Worm (Caenorhabditis elegans) whole organism, L4 larva: ENCODE measurements around the gene pitp-1.

Source experiments
- D1046.2 ChIP-seq: fragments of 200-800 bp; sonication (Bioruptor generic); IDR thresholded peaks from 2 replicates; pipeline ENCODE4 v1.3.6; 2022; ENCODE audit warnings: missing genetic modification characterization, missing compliant biosample characterization
- F44E2.7 ChIP-seq: fragments of 200-800 bp; sonication (Bioruptor generic); IDR thresholded peaks from 2 replicates; pipeline ENCODE4 v2.1.2; 2022; ENCODE audit warnings: missing genetic modification characterization, missing compliant biosample characterization
- T20F7.1 ChIP-seq: fragments of 200-800 bp; sonication (Bioruptor generic); optimal IDR thresholded peaks from 2 replicates; lab custom pipeline; 2018; ENCODE audit warnings: mild to moderate bottlenecking, missing genetic modification characterization, missing compliant biosample characterization
- T26A8.4 ChIP-seq: fragments of 200-800 bp; sonication (Bioruptor generic); IDR thresholded peaks from 2 replicates; pipeline ENCODE4 v1.3.6; 2022; ENCODE audit warnings: missing genetic modification characterization, missing compliant biosample characterization
- Y48G9A.11 ChIP-seq: fragments of 200-800 bp; sonication (Bioruptor generic); IDR thresholded peaks from 2 replicates; pipeline ENCODE4 v1.3.6; 2022; ENCODE audit warnings: missing genetic modification reagents, missing genetic modification characterization, missing compliant biosample characterization
- Y75B8A.6 ChIP-seq: fragments of 200-800 bp; sonication (Bioruptor generic); IDR thresholded peaks from 2 replicates; pipeline ENCODE4 v1.3.6; 2022; ENCODE audit warnings: missing genetic modification reagents, missing genetic modification characterization, missing compliant biosample characterization
- ZK337.2 ChIP-seq: fragments of 200-800 bp; sonication (Bioruptor generic); IDR thresholded peaks from 2 replicates; pipeline ENCODE4 v1.3.6; 2022; ENCODE audit warnings: missing genetic modification reagents, missing genetic modification characterization, missing compliant biosample characterization
- aha-1 ChIP-seq: fragments of 150-350 bp; peaks from one replicate; lab custom pipeline; 2014; ENCODE audit warnings: missing biosample characterization, missing genetic modification characterization
- aly-2 ChIP-seq: sonication (generic microtip); optimal IDR thresholded peaks from 2 replicates; lab custom pipeline; 2018; ENCODE audit warnings: missing biosample characterization, missing genetic modification characterization
- ama-1 ChIP-seq: fragments of 150-350 bp; optimal IDR thresholded peaks from 2 replicates; lab custom pipeline; 2014; ENCODE audit warnings: inconsistent platforms, mixed read lengths
- cey-2 ChIP-seq: sonication (generic microtip); optimal IDR thresholded peaks from 3 replicates; lab custom pipeline; 2017; ENCODE audit warnings: missing genetic modification characterization, mild to moderate bottlenecking, missing compliant biosample characterization, antibody characterized with exemption, borderline replicate concordance; ENCODE audit not compliant: insufficient read depth
- ctbp-1 ChIP-seq: fragments of 200-800 bp; sonication (Bioruptor generic); IDR thresholded peaks from 2 replicates; pipeline ENCODE4 v1.3.6; 2022; ENCODE audit warnings: missing genetic modification reagents, missing genetic modification characterization, missing compliant biosample characterization
- daf-12 ChIP-seq: fragments of 150-350 bp; optimal IDR thresholded peaks from 2 replicates; lab custom pipeline; 2014; ENCODE audit warnings: missing biosample characterization, missing genetic modification reagents, missing genetic modification characterization
- daf-19 ChIP-seq: fragments of 200-800 bp; sonication (Bioruptor generic); conservative IDR thresholded peaks from 2 replicates; pipeline ENCODE4 v1.3.6; 2022; ENCODE audit warnings: missing genetic modification characterization, missing compliant biosample characterization
- dmd-6 ChIP-seq: fragments of 200-800 bp; sonication (Bioruptor generic); IDR thresholded peaks from 2 replicates; pipeline ENCODE4 v1.3.6; 2022; ENCODE audit warnings: missing genetic modification reagents, missing genetic modification characterization, missing compliant biosample characterization
- dmd-9 ChIP-seq: fragments of 200-800 bp; sonication (Bioruptor generic); IDR thresholded peaks from 2 replicates; pipeline ENCODE4 v1.3.6; 2022; ENCODE audit warnings: missing genetic modification reagents, missing genetic modification characterization, missing compliant biosample characterization
- duxl-1 ChIP-seq: sonication (generic microtip); optimal IDR thresholded peaks from 2 replicates; lab custom pipeline; 2016; ENCODE audit warnings: mild to moderate bottlenecking, missing genetic modification characterization, moderate library complexity, missing compliant biosample characterization; ENCODE audit not compliant: poor library complexity
- egl-27 ChIP-seq: sonication (generic microtip); optimal IDR thresholded peaks from 3 replicates; lab custom pipeline; 2017; ENCODE audit warnings: missing biosample characterization, missing genetic modification reagents, missing genetic modification characterization
- fkh-10 ChIP-seq: fragments of 150-350 bp; optimal IDR thresholded peaks from 2 replicates; lab custom pipeline; 2014; ENCODE audit warnings: missing biosample characterization, missing genetic modification reagents, missing genetic modification characterization
- fos-1 ChIP-seq: fragments of 150-350 bp; optimal IDR thresholded peaks from 2 replicates; lab custom pipeline; 2014; ENCODE audit warnings: missing biosample characterization, missing genetic modification characterization
- lim-7 ChIP-seq: fragments of 200-800 bp; sonication (Bioruptor generic); IDR thresholded peaks from 2 replicates; pipeline ENCODE4 v1.3.6; 2022; ENCODE audit warnings: missing genetic modification characterization, missing compliant biosample characterization
- lin-1 ChIP-seq: fragments of 200-800 bp; sonication (Bioruptor generic); IDR thresholded peaks from 2 replicates; pipeline ENCODE4 v1.3.6; 2022; ENCODE audit warnings: missing genetic modification reagents, missing genetic modification characterization, missing compliant biosample characterization
- lin-13 ChIP-seq: fragments of 150-350 bp; optimal IDR thresholded peaks from 2 replicates; lab custom pipeline; 2014; ENCODE audit warnings: missing biosample characterization, missing genetic modification reagents, missing genetic modification characterization
- lin-39 ChIP-seq: fragments of 150-350 bp; optimal IDR thresholded peaks from 2 replicates; lab custom pipeline; 2014; ENCODE audit warnings: missing biosample characterization, missing genetic modification reagents, missing genetic modification characterization
- lir-3 ChIP-seq: sonication (generic microtip); optimal IDR thresholded peaks from 2 replicates; lab custom pipeline; 2016; ENCODE audit warnings: mild to moderate bottlenecking, missing genetic modification characterization, missing compliant biosample characterization
- lsy-2 ChIP-seq, 2 experiments: fragments of 150-350 bp in 1 of 2; sonication (generic microtip) in 1 of 2; optimal IDR thresholded peaks; 2 replicates each; lab custom pipeline; 2014 to 2017; ENCODE audit warnings: missing biosample characterization in 2 of 2, missing genetic modification characterization in 2 of 2
- madf-5 ChIP-seq, 2 experiments: fragments of 200-800 bp; sonication (Bioruptor generic); IDR thresholded peaks; 2 replicates each; pipeline ENCODE4 v1.3.6; 2022; ENCODE audit warnings: missing compliant biosample characterization in 2 of 2, missing genetic modification characterization in 2 of 2
- mdl-1 ChIP-seq, 2 experiments: fragments of 150-350 bp in 1 of 2; sonication (generic microtip) in 1 of 2; optimal IDR thresholded peaks; 2 replicates each; lab custom pipeline; 2014 to 2017; ENCODE audit warnings: missing biosample characterization in 2 of 2, missing genetic modification characterization in 2 of 2
- mes-2 ChIP-seq: sonication (generic microtip); optimal IDR thresholded peaks from 2 replicates; lab custom pipeline; 2016; ENCODE audit warnings: missing genotype, mild to moderate bottlenecking, missing genetic modification characterization, missing compliant biosample characterization; ENCODE audit not compliant: poor library complexity, severe bottlenecking
- mxl-2 ChIP-seq: fragments of 200-800 bp; sonication (Bioruptor generic); conservative IDR thresholded peaks from 2 replicates; pipeline ENCODE4 v1.3.6; 2022; ENCODE audit warnings: missing genetic modification reagents, missing genetic modification characterization, missing compliant biosample characterization
- nhr-28 ChIP-seq: fragments of 150-350 bp; optimal IDR thresholded peaks from 2 replicates; lab custom pipeline; 2014; ENCODE audit warnings: missing biosample characterization, missing genetic modification characterization
- nhr-42 ChIP-seq: fragments of 200-800 bp; sonication (Bioruptor generic); IDR thresholded peaks from 2 replicates; pipeline ENCODE4 v1.3.6; 2022; ENCODE audit warnings: missing genetic modification characterization, missing compliant biosample characterization
- nhr-77 ChIP-seq: fragments of 150-350 bp; optimal IDR thresholded peaks from 2 replicates; lab custom pipeline; 2014; ENCODE audit warnings: missing biosample characterization, missing genetic modification characterization
- pha-4 ChIP-seq, 2 experiments: fragments of 150-350 bp in 1 of 2; fragments of 200-800 bp in 1 of 2; sonication (Bioruptor generic) in 1 of 2; IDR thresholded peaks in 1 of 2; optimal IDR thresholded peaks in 1 of 2; 2 replicates each; pipeline versions ENCODE4 v1.3.6 to Lab custom; 2014 to 2022; ENCODE audit warnings: missing genetic modification characterization in 2 of 2, missing genetic modification reagents in 2 of 2, missing biosample characterization in 1 of 2, missing compliant biosample characterization in 1 of 2
- php-3 ChIP-seq: fragments of 200-800 bp; sonication (Bioruptor generic); IDR thresholded peaks from 2 replicates; pipeline ENCODE4 v1.3.6; 2022; ENCODE audit warnings: missing genetic modification reagents, missing genetic modification characterization, missing compliant biosample characterization
- pqm-1 ChIP-seq: sonication (generic microtip); optimal IDR thresholded peaks from 2 replicates; lab custom pipeline; 2017; ENCODE audit warnings: missing biosample characterization, missing genetic modification characterization
- sdz-12 ChIP-seq: fragments of 200-800 bp; sonication (Bioruptor generic); optimal IDR thresholded peaks from 2 replicates; lab custom pipeline; 2018; ENCODE audit warnings: mild to moderate bottlenecking, missing genetic modification characterization, missing compliant biosample characterization
- set-16 ChIP-seq: fragments of 200-800 bp; sonication (Bioruptor generic); IDR thresholded peaks from 2 replicates; pipeline ENCODE4 v1.3.6; 2022; ENCODE audit warnings: missing genetic modification reagents, missing genetic modification characterization, missing compliant biosample characterization
- skn-1 ChIP-seq: fragments of 150-350 bp; optimal IDR thresholded peaks from 2 replicates; lab custom pipeline; 2014; ENCODE audit warnings: missing biosample characterization, missing genetic modification characterization
- snpc-1.2 ChIP-seq: fragments of 200-800 bp; sonication (Bioruptor generic); IDR thresholded peaks from 2 replicates; pipeline ENCODE4 v1.3.6; 2022; ENCODE audit warnings: missing genetic modification reagents, missing genetic modification characterization, missing compliant biosample characterization
- snpc-4 ChIP-seq: fragments of 150-350 bp; optimal IDR thresholded peaks from 2 replicates; lab custom pipeline; 2014; ENCODE audit warnings: missing biosample characterization, missing genetic modification characterization
- spr-1 ChIP-seq: sonication (generic microtip); optimal IDR thresholded peaks from 2 replicates; lab custom pipeline; 2016; ENCODE audit warnings: mild to moderate bottlenecking, missing genetic modification characterization, missing compliant biosample characterization
- tag-97 ChIP-seq: fragments of 200-800 bp; sonication (Bioruptor generic); IDR thresholded peaks from 2 replicates; pipeline ENCODE4 v1.3.6; 2022; ENCODE audit warnings: missing genetic modification characterization, missing compliant biosample characterization
- unc-39 ChIP-seq: sonication (generic microtip); optimal IDR thresholded peaks from 2 replicates; lab custom pipeline; 2017; ENCODE audit warnings: missing biosample characterization, missing genetic modification characterization
- vab-7 ChIP-seq: fragments of 200-800 bp; sonication (Bioruptor generic); IDR thresholded peaks from 2 replicates; pipeline ENCODE4 v1.3.6; 2022; ENCODE audit warnings: missing genetic modification reagents, missing genetic modification characterization, missing compliant biosample characterization
- zag-1 ChIP-seq: fragments of 150-350 bp; optimal IDR thresholded peaks from 2 replicates; lab custom pipeline; 2014; ENCODE audit warnings: missing biosample characterization, missing genetic modification characterization
- zfp-3 ChIP-seq: fragments of 200-800 bp; sonication (Bioruptor generic); conservative IDR thresholded peaks from 2 replicates; pipeline ENCODE4 v1.3.6; 2022; ENCODE audit warnings: missing genetic modification reagents, missing genetic modification characterization, missing compliant biosample characterization
- zip-11 ChIP-seq: fragments of 200-800 bp; sonication (Bioruptor generic); IDR thresholded peaks from 2 replicates; pipeline ENCODE4 v1.3.6; 2022; ENCODE audit warnings: missing genetic modification characterization, missing compliant biosample characterization
- zip-2 ChIP-seq: fragments of 150-350 bp; optimal IDR thresholded peaks from 2 replicates; lab custom pipeline; 2014; ENCODE audit warnings: missing biosample characterization, missing genetic modification characterization

Gene pitp-1

ce11 chrIII:3504239-3504638 is 25.4 kb downstream of the pitp-1 start:
- TF ChIP-seq aha-1 (peak; percentile 90), lin-1 (GFP tag; lab: Robert Waterston, UW) (no peak), Y48G9A.11 (GFP tag; lab: Robert Waterston, UW) (peak; percentile 30; the same call in 1 of the 2 replicates)

DNA sequence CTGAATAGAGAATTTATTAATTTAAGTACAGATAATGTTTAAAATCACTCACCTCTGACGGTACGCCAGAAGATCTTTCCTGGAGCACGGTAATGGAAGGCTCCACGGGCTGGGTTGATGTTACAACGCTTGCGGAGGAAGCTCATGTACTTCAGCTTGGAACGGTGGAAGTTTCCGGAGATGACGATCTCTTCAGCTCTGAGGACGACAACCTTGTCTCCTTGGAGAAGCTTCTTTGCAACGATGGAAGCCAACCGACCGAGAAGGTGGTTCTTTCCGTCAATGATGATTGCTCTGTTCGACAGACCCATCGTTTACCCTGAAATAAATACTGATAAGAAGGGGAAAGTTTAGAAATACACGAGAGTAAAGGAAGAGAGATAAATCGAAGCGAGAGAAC is 26.3 kb downstream of the pitp-1 start, which contains the start of gene rpl-16:
TSS of gene rpl-16 (minus strand) at position 319 of the 400 bp plus-strand sequence.
- no peak for TF ChIP-seq pqm-1 (tag; lab: Kevin White, UChicago)
- TF ChIP-seq fkh-10 (GFP tag; lab: Kevin White, UChicago) = no peak
- TF ChIP-seq ZK337.2 = 0 out of 2 replicates have a peak, but pooled peaks have one; percentile 4
- TF ChIP-seq ctbp-1 = peak; percentile 63; the same call in 1 of the 2 replicates
- TF ChIP-seq lin-13 = peak; percentile 27
- no peak for TF ChIP-seq Y48G9A.11 (GFP tag; lab: Robert Waterston, UW)
- peak; percentile 61; the same call in 1 of the 2 replicates for TF ChIP-seq snpc-1.2 (GFP tag; lab: Robert Waterston, UW)
- TF ChIP-seq set-16 (GFP tag; lab: Robert Waterston, UW) = peak; percentile 29; the same call in 1 of the 2 replicates
- TF ChIP-seq madf-5 (GFP tag; IDR thresholded peaks at IDR 0.05; lab: Robert Waterston, UW) = 0 out of 4 replicates have a peak, but pooled peaks of 1 of the 2 experiments have one; percentile 23
- TF ChIP-seq dmd-6 = no peak
- TF ChIP-seq ama-1 (lab: Kevin White, UChicago) = no peak
- TF ChIP-seq lim-7 (GFP tag; lab: Robert Waterston, UW) = no peak
- no peak for TF ChIP-seq zip-11 (GFP tag; lab: Robert Waterston, UW)
- TF ChIP-seq php-3 (GFP tag; lab: Robert Waterston, UW) = peak; percentile 28; the same call in 1 of the 2 replicates
- no peak for TF ChIP-seq lin-39 (tag; lab: Kevin White, UChicago)
- no peak for TF ChIP-seq sdz-12 (GFP tag; lab: Kevin White, UChicago)
- no peak for TF ChIP-seq F44E2.7 (GFP tag; lab: Robert Waterston, UW)
- no peak for TF ChIP-seq skn-1
- no peak for TF ChIP-seq nhr-28 (tag; lab: Kevin White, UChicago)
- TF ChIP-seq lsy-2 (tag; optimal IDR thresholded peaks at IDR 0.05; lab: Kevin White, UChicago) = no peak
- no peak for TF ChIP-seq nhr-77
- TF ChIP-seq nhr-42 (GFP tag; lab: Robert Waterston, UW) = no peak
- TF ChIP-seq cey-2 (tag; lab: Kevin White, UChicago) = no peak
- TF ChIP-seq mdl-1 (tag; optimal IDR thresholded peaks at IDR 0.05; lab: Kevin White, UChicago) = no peak
- TF ChIP-seq daf-12 (tag; lab: Kevin White, UChicago) = no peak
- no peak for TF ChIP-seq tag-97
- TF ChIP-seq zfp-3 = no peak
- no peak for TF ChIP-seq daf-19 (GFP tag; lab: Robert Waterston, UW)
- TF ChIP-seq vab-7 = peak; percentile 22; the same call in 1 of the 2 replicates
- TF ChIP-seq zip-2 (tag; lab: Kevin White, UChicago) = no peak
- no peak for TF ChIP-seq mes-2
- no peak for TF ChIP-seq D1046.2 (GFP tag; lab: Robert Waterston, UW)
- no peak for TF ChIP-seq fos-1 (tag; lab: Kevin White, UChicago)

- TF ChIP-seq zag-1 (tag; lab: Kevin White, UChicago) (no peak), aly-2 (no peak), dmd-9 (no peak), snpc-4 (no peak), mes-2 (no peak), unc-39 (tag; lab: Kevin White, UChicago) (no peak), egl-27 (tag; lab: Kevin White, UChicago) (no peak), pha-4 (GFP tag; IDR thresholded peaks at IDR 0.05; lab: Robert Waterston, UW) (no peak), pha-4 (tag; optimal IDR thresholded peaks at IDR 0.05; lab: Kevin White, UChicago) (no peak), T20F7.1 (GFP tag; lab: Kevin White, UChicago) (no peak), mxl-2 (GFP tag; lab: Robert Waterston, UW) (no peak), Y75B8A.6 (no peak), T26A8.4 (no peak), lir-3 (tag; lab: Kevin White, UChicago) (no peak), spr-1 (no peak), cey-2 (tag; lab: Kevin White, UChicago) (no peak), duxl-1 (no peak)
Observed at ce11 chrIII:3502215-3502838, 27.3 kb downstream of the pitp-1 start, which contains the start of gene M01F1.8. Gene M01F1.8, minus strand, starts transcription at chrIII:3502549.
